Worm (Caenorhabditis elegans): ENCODE data around the gene C30B5.17.
A peak's percentile ranks its signal among the peaks of the same experiment; 100 is the strongest.

The C30B5.17 gene

DNA sequence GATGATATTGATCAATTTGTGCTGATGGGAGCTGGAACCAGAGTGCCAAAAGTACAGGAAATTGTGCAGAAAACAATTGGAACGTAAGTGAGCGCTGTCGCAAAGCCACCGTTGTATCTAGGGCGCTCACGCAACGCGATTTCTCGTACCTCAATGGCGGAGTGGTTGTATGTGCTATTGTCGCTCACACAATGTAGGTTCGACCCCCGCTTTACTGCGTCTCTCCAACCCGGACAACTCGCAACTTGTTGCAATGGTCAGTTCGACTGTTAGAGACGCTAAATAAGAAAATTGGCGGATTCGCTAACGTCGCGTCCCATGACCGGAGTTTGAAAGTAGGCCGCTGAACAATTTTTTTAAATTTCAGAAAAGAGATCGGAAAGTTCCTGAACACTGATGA, 45.7 kb upstream of the C30B5.17 start (continued):
- TF ChIP-seq blmp-1 (tag; optimal IDR thresholded peaks at IDR 0.05): no peak
- TF ChIP-seq nhr-76 (tag; optimal IDR thresholded peaks at IDR 0.05): no peak
- no peak for TF ChIP-seq ama-1 (optimal IDR thresholded peaks at IDR 0.05)
- TF ChIP-seq ces-1 (GFP tag; optimal IDR thresholded peaks at IDR 0.05): no peak
- no peak for TF ChIP-seq hlh-4 (tag; optimal IDR thresholded peaks at IDR 0.05)
- TF ChIP-seq hlh-17 (GFP tag; optimal IDR thresholded peaks at IDR 0.05; ENCODE audit: borderline replicate concordance): no peak
- peak; percentile 31 for TF ChIP-seq irx-1 (tag; optimal IDR thresholded peaks at IDR 0.05)
- TF ChIP-seq egl-27 (tag; optimal IDR thresholded peaks at IDR 0.05): no peak
- no peak for TF ChIP-seq unc-98 (GFP tag; IDR thresholded peaks at IDR 0.05)
- no peak for TF ChIP-seq lin-13 (GFP tag; optimal IDR thresholded peaks at IDR 0.05)
- no peak for TF ChIP-seq C04F5.9 (tag; optimal IDR thresholded peaks at IDR 0.05)
- TF ChIP-seq snpc-4 (tag; optimal IDR thresholded peaks at IDR 0.05): no peak
- TF ChIP-seq zip-4 (GFP tag; optimal IDR thresholded peaks at IDR 0.05): no peak

DNA sequence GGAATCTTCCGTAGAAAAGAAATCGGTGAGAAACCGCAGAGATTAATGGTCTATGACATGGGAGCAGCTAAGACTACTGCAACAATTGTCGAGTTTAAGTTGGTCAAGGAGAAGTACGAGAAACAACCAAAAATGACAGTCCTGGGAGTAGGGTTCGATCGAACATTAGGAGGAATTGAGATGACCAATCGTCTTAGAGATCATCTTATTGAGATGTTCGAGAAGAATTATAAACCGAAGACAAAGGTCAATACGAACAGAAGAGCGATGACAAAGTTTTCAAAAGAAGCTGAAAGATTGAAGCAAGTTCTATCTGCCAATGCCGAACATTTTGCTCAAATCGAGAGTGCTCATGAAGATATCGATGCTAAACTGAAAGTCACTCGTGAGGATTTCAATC, 45.2 kb upstream of the C30B5.17 start:
- TF ChIP-seq hlh-4 (tag; optimal IDR thresholded peaks at IDR 0.05): no peak
- no peak for TF ChIP-seq efl-1 (optimal IDR thresholded peaks at IDR 0.05)
- peak in 1 of 2 experiments; percentile 56 for TF ChIP-seq efl-1 (GFP tag; optimal IDR thresholded peaks at IDR 0.05 in 1 of 2)

DNA sequence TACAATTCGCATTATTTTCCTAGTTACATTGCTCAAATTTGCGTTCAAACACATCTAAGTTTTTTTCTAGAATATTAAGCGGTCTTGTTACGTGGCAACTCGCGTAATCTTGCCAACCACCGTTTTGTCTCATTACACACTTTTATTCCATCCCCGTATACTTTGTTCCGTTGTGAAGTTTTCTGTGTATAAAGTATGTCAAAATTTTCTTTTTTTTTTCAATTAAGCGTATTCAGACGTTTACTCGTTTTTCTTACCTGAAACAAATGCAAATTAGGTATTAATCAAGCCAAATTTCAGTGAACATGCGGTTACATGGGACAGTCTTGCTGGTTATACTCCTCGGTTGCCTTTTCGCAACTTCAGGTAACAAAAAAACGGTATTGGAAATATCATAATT, 44.2 kb upstream of the C30B5.17 start, which contains the start of gene T24H7.2:
T24H7.2 (plus strand) TSS at position 301 of the 400 bp plus-strand sequence.
- TF ChIP-seq aly-2 (tag; optimal IDR thresholded peaks at IDR 0.05) (no peak), pqm-1 (tag; optimal IDR thresholded peaks at IDR 0.05) (no peak), egl-13 (tag; optimal IDR thresholded peaks at IDR 0.05) (no peak), fkh-4 (tag; optimal IDR thresholded peaks at IDR 0.05; ENCODE audit: borderline replicate concordance) (no peak), ceh-88 (GFP tag; IDR thresholded peaks at IDR 0.05) (no peak), nhr-90 (tag; optimal IDR thresholded peaks at IDR 0.05; ENCODE audit: poor library complexity) (no peak), jun-1 (tag; optimal IDR thresholded peaks at IDR 0.05) (no peak), rnt-1 (tag; optimal IDR thresholded peaks at IDR 0.05) (no peak), unc-130 (tag; optimal IDR thresholded peaks at IDR 0.05) (no peak), ets-5 (GFP tag; IDR thresholded peaks at IDR 0.05) (no peak), fkh-10 (GFP tag; optimal IDR thresholded peaks at IDR 0.05) (no peak), fos-1 (tag; optimal IDR thresholded peaks at IDR 0.05) (no peak)

DNA sequence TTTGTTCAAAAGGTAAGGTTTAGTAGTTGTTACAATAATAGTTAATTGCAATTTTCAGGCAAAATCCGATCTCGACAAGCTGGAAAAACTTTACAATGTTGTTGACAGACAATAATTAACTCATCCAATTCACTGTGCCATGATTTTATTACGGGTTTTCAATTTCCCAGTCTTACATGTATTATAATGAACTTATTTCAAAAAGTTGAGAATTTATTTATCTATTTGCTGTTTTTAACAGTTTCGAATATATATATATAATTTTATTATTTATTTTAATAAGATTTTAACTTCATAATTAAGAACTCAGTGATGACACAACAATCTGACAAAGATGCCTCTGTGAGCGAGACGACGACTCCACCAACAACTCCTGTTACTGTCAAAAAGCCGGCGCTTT, 43.2 kb upstream of the C30B5.17 start, which contains the start of gene lelo-1:
lelo-1 (plus strand) TSS at position 301 of the 400 bp plus-strand sequence.
- TF ChIP-seq efl-1 (optimal IDR thresholded peaks at IDR 0.05) (no peak), efl-1 (GFP tag; optimal IDR thresholded peaks at IDR 0.05 in 1 of 2) (peak in 1 of 2 experiments; percentile 30), ceh-8 (GFP tag; optimal IDR thresholded peaks at IDR 0.05) (no peak)

DNA sequence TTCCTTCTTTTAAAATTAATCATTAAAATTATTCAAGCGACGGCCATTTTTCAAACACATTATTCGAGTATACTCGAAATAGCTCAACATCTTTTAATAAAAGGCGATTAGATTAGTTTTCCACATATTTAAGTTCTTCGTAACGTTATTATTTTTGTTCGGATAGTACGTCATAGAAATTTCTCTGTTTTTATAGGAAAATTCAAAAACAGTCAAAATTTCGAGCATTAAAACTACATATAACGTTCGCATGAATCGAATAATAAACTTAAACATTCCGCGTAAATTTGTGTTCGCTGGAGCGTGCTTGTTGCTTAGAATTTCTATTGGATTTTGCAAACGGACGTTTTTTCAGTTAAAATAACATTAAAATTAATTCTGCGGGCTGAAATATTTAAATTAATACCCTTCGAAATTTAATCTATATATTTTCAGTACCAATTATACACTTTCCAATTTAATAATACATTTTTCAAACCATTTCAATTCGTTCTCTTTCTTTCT, 42.4 kb upstream of the C30B5.17 start, which contains the start of gene blos-4:
blos-4 (plus strand) TSS at position 51 of the 504 bp plus-strand sequence.
- TF ChIP-seq C16A3.4 (tag; optimal IDR thresholded peaks at IDR 0.05): no peak
- peak; percentile 19 to 80 (median 67) for TF ChIP-seq dpl-1 (GFP tag; optimal IDR thresholded peaks at IDR 0.05)
- no peak for TF ChIP-seq sptf-1 (tag; optimal IDR thresholded peaks at IDR 0.05)
- TF ChIP-seq blmp-1 (tag; optimal IDR thresholded peaks at IDR 0.05): peak; percentile 1
- peak in 1 of 2 experiments; percentile 71 for TF ChIP-seq efl-1 (optimal IDR thresholded peaks at IDR 0.05)
- peak; percentile 78 to 97 for TF ChIP-seq efl-1 (GFP tag; optimal IDR thresholded peaks at IDR 0.05 in 1 of 2)
- no peak for TF ChIP-seq pag-3 (tag; optimal IDR thresholded peaks at IDR 0.05; ENCODE audit: borderline replicate concordance, insufficient read depth)
- TF ChIP-seq lsy-2 (tag; optimal IDR thresholded peaks at IDR 0.05): peak in 1 of 2 experiments; percentile 30
- TF ChIP-seq lin-35 (GFP tag; optimal IDR thresholded peaks at IDR 0.05): peak; percentile 37 to 90
- no peak for TF ChIP-seq lin-14 (GFP tag; optimal IDR thresholded peaks at IDR 0.05)
